Worm (Caenorhabditis elegans) whole organism, young adult: ENCODE measurements around the gene gst-1.

Source experiments
- B0019.2 ChIP-seq: fragments of 200-800 bp; sonication (Bioruptor generic); conservative IDR thresholded peaks from 2 replicates; pipeline ENCODE4 v1.3.6; 2022; ENCODE audit warnings: missing genetic modification reagents, missing genetic modification characterization, missing compliant biosample characterization
- B0035.1 ChIP-seq: sonication (generic microtip); optimal IDR thresholded peaks from 2 replicates; lab custom pipeline; 2016; ENCODE audit warnings: missing genetic modification characterization, mild to moderate bottlenecking, missing compliant biosample characterization, missing genotype, missing genetic modification reagents
- C17E4.6 ChIP-seq: fragments of 200-800 bp; sonication (Bioruptor generic); IDR thresholded peaks from 2 replicates; pipeline ENCODE4 v1.3.6; 2022; ENCODE audit warnings: missing genetic modification reagents, missing genetic modification characterization, missing compliant biosample characterization
- F22D6.2 ChIP-seq: sonication (generic microtip); optimal IDR thresholded peaks from 2 replicates; lab custom pipeline; 2016; ENCODE audit warnings: mild to moderate bottlenecking, missing genetic modification characterization, missing compliant biosample characterization
- F23B12.7 ChIP-seq: sonication (generic microtip); optimal IDR thresholded peaks from 2 replicates; lab custom pipeline; 2017; ENCODE audit warnings: missing genetic modification characterization, mild to moderate bottlenecking, missing compliant biosample characterization, antibody characterized with exemption, moderate library complexity; ENCODE audit not compliant: insufficient read depth
- F57A8.1 ChIP-seq: fragments of 200-800 bp; sonication (Bioruptor generic); optimal IDR thresholded peaks from 2 replicates; lab custom pipeline; 2018; ENCODE audit warnings: mild to moderate bottlenecking, missing genetic modification characterization, moderate library complexity, missing compliant biosample characterization
- T26A5.8 ChIP-seq: sonication (generic microtip); optimal IDR thresholded peaks from 2 replicates; lab custom pipeline; 2016; ENCODE audit warnings: missing genetic modification characterization, missing compliant biosample characterization
- Y53G8AR.9 ChIP-seq: fragments of 200-800 bp; sonication (Bioruptor generic); conservative IDR thresholded peaks from 2 replicates; pipeline ENCODE4 v1.3.6; 2022; ENCODE audit warnings: missing genetic modification reagents, missing genetic modification characterization, missing compliant biosample characterization
- Y95B8A.8 ChIP-seq: fragments of 200-800 bp; sonication (Bioruptor generic); IDR thresholded peaks from 2 replicates; pipeline ENCODE4 v1.3.6; 2022; ENCODE audit warnings: missing genetic modification reagents, missing genetic modification characterization, missing compliant biosample characterization
- ama-1 ChIP-seq, 3 experiments: fragments of 150-350 bp in 1 of 3; sonication (generic microtip) in 2 of 3; optimal IDR thresholded peaks; 2 replicates each; lab custom pipeline; 2014 to 2018; ENCODE audit warnings: missing biosample characterization in 2 of 3, missing genetic modification characterization in 2 of 3, missing genetic modification reagents in 2 of 3
- cebp-1 ChIP-seq, 2 experiments: fragments of 200-800 bp in 1 of 2; sonication (Bioruptor generic) in 1 of 2; sonication (generic microtip) in 1 of 2; IDR thresholded peaks in 1 of 2; optimal IDR thresholded peaks in 1 of 2; 2 replicates each; pipeline versions ENCODE4 v1.3.6 to Lab custom; 2017 to 2022; ENCODE audit warnings: missing compliant biosample characterization in 2 of 2, missing genetic modification characterization in 2 of 2, mild to moderate bottlenecking in 1 of 2, missing genetic modification reagents in 1 of 2, moderate library complexity in 1 of 2
- ceh-100 ChIP-seq: fragments of 200-800 bp; sonication (Bioruptor generic); IDR thresholded peaks from 2 replicates; pipeline ENCODE4 v1.3.6; 2022; ENCODE audit warnings: missing genetic modification reagents, missing genetic modification characterization, missing compliant biosample characterization
- ceh-40 ChIP-seq: fragments of 200-800 bp; sonication (Bioruptor generic); IDR thresholded peaks from 2 replicates; pipeline ENCODE4 v1.3.6; 2022; ENCODE audit warnings: missing genetic modification characterization, missing compliant biosample characterization
- ceh-91 ChIP-seq: fragments of 200-800 bp; sonication (Bioruptor generic); IDR thresholded peaks from 2 replicates; pipeline ENCODE4 v1.3.6; 2022; ENCODE audit warnings: missing genetic modification reagents, missing genetic modification characterization, missing compliant biosample characterization
- efl-1 ChIP-seq: fragments of 150-350 bp; optimal IDR thresholded peaks from 2 replicates; lab custom pipeline; 2014; ENCODE audit warnings: missing biosample characterization, missing genetic modification reagents, missing genetic modification characterization
- ets-4 ChIP-seq: fragments of 200-800 bp; sonication (Bioruptor generic); optimal IDR thresholded peaks from 2 replicates; lab custom pipeline; 2018; ENCODE audit warnings: mild to moderate bottlenecking, missing genetic modification characterization, missing compliant biosample characterization
- him-1 ChIP-seq: sonication (generic microtip); optimal IDR thresholded peaks from 2 replicates; lab custom pipeline; 2016; ENCODE audit warnings: missing genotype, missing genetic modification reagents, missing genetic modification characterization, missing compliant biosample characterization
- hlh-26 ChIP-seq: fragments of 200-800 bp; sonication (Bioruptor generic); conservative IDR thresholded peaks from 2 replicates; pipeline ENCODE4 v1.3.6; 2022; ENCODE audit warnings: missing genetic modification reagents, missing genetic modification characterization, missing compliant biosample characterization
- hmg-1.2 ChIP-seq: fragments of 200-800 bp; sonication (Bioruptor generic); IDR thresholded peaks from 2 replicates; pipeline ENCODE4 v1.3.6; 2022; ENCODE audit warnings: missing genetic modification reagents, missing genetic modification characterization, missing compliant biosample characterization
- hmg-20 ChIP-seq: fragments of 200-800 bp; sonication (Bioruptor generic); IDR thresholded peaks from 2 replicates; pipeline ENCODE4 v1.3.6; 2022; ENCODE audit warnings: missing genetic modification reagents, missing genetic modification characterization, missing compliant biosample characterization
- hrde-1 ChIP-seq: sonication (generic microtip); optimal IDR thresholded peaks from 2 replicates; lab custom pipeline; 2016; ENCODE audit warnings: missing genetic modification characterization, mild to moderate bottlenecking, missing compliant biosample characterization, moderate library complexity, missing genotype, missing genetic modification reagents, borderline replicate concordance
- hsf-1 ChIP-seq: fragments of 200-800 bp; sonication (Bioruptor generic); IDR thresholded peaks from 2 replicates; pipeline ENCODE4 v1.3.6; 2022; ENCODE audit warnings: missing genetic modification reagents, missing genetic modification characterization, missing compliant biosample characterization
- lin-26 ChIP-seq: fragments of 200-800 bp; sonication (Bioruptor generic); IDR thresholded peaks from 2 replicates; pipeline ENCODE4 v1.3.6; 2022; ENCODE audit warnings: missing genetic modification reagents, missing genetic modification characterization, missing compliant biosample characterization
- lin-40 ChIP-seq: sonication (generic microtip); optimal IDR thresholded peaks from 2 replicates; lab custom pipeline; 2016; ENCODE audit warnings: missing genetic modification characterization, mild to moderate bottlenecking, missing compliant biosample characterization, missing genotype, missing genetic modification reagents
- lsl-1 ChIP-seq: fragments of 200-800 bp; sonication (Bioruptor generic); optimal IDR thresholded peaks from 2 replicates; lab custom pipeline; 2018; ENCODE audit warnings: mild to moderate bottlenecking, missing genetic modification characterization, moderate library complexity, missing compliant biosample characterization
- lsy-27 ChIP-seq: sonication (generic microtip); optimal IDR thresholded peaks from 2 replicates; lab custom pipeline; 2017; ENCODE audit warnings: missing genetic modification characterization, mild to moderate bottlenecking, missing compliant biosample characterization, antibody characterized with exemption, missing genotype, borderline replicate concordance; ENCODE audit not compliant: insufficient read depth
- madf-10 ChIP-seq: sonication (generic microtip); optimal IDR thresholded peaks from 2 replicates; lab custom pipeline; 2016; ENCODE audit warnings: mild to moderate bottlenecking, missing genetic modification characterization, missing compliant biosample characterization
- madf-8 ChIP-seq: fragments of 200-800 bp; sonication (Bioruptor generic); conservative IDR thresholded peaks from 2 replicates; pipeline ENCODE4 v1.3.6; 2022; ENCODE audit warnings: missing genetic modification reagents, missing genetic modification characterization, missing compliant biosample characterization
- mes-4 ChIP-seq: sonication (generic microtip); optimal IDR thresholded peaks from 2 replicates; lab custom pipeline; 2016; ENCODE audit warnings: missing genotype, missing genetic modification characterization, missing compliant biosample characterization
- mxl-1 ChIP-seq: sonication (generic microtip); optimal IDR thresholded peaks from 2 replicates; lab custom pipeline; 2016; ENCODE audit warnings: missing genetic modification characterization, missing compliant biosample characterization
- nfya-1 ChIP-seq: sonication (generic microtip); optimal IDR thresholded peaks from 2 replicates; lab custom pipeline; 2017; ENCODE audit warnings: antibody characterized with exemption, missing compliant biosample characterization, missing genetic modification characterization, borderline replicate concordance; ENCODE audit not compliant: insufficient read depth
- nhr-179 ChIP-seq: sonication (generic microtip); optimal IDR thresholded peaks from 2 replicates; lab custom pipeline; 2016; ENCODE audit warnings: mild to moderate bottlenecking, missing genetic modification characterization, missing compliant biosample characterization
- nhr-90 ChIP-seq: sonication (generic microtip); optimal IDR thresholded peaks from 2 replicates; lab custom pipeline; 2016; ENCODE audit warnings: missing genotype, mild to moderate bottlenecking, missing genetic modification characterization, missing compliant biosample characterization
- repo-1 ChIP-seq: sonication (generic microtip); optimal IDR thresholded peaks from 2 replicates; lab custom pipeline; 2017; ENCODE audit warnings: mild to moderate bottlenecking, missing genetic modification characterization, missing compliant biosample characterization
- snpc-1.3 ChIP-seq: sonication (generic microtip); optimal IDR thresholded peaks from 2 replicates; lab custom pipeline; 2017; ENCODE audit warnings: missing genetic modification characterization, mild to moderate bottlenecking, missing compliant biosample characterization, antibody characterized with exemption, moderate library complexity, missing genotype, missing genetic modification reagents; ENCODE audit not compliant: insufficient read depth
- snpc-3.4 ChIP-seq: sonication (generic microtip); optimal IDR thresholded peaks from 2 replicates; lab custom pipeline; 2017; ENCODE audit warnings: missing genetic modification characterization, mild to moderate bottlenecking, missing compliant biosample characterization, antibody characterized with exemption, moderate library complexity, missing genotype, missing genetic modification reagents
- somi-1 ChIP-seq: fragments of 200-800 bp; sonication (Bioruptor generic); optimal IDR thresholded peaks from 2 replicates; lab custom pipeline; 2018; ENCODE audit warnings: mild to moderate bottlenecking, missing genetic modification characterization, missing compliant biosample characterization
- unc-130 ChIP-seq: sonication (generic microtip); optimal IDR thresholded peaks from 2 replicates; lab custom pipeline; 2016; ENCODE audit warnings: missing genetic modification reagents, missing genetic modification characterization, missing compliant biosample characterization
- ztf-18 ChIP-seq: sonication (generic microtip); optimal IDR thresholded peaks from 2 replicates; lab custom pipeline; 2016; ENCODE audit warnings: missing genotype, mild to moderate bottlenecking, missing genetic modification characterization, missing compliant biosample characterization
- ztf-22 ChIP-seq: fragments of 200-800 bp; sonication (Bioruptor generic); optimal IDR thresholded peaks from 2 replicates; lab custom pipeline; 2018; ENCODE audit warnings: mild to moderate bottlenecking, missing genetic modification characterization, moderate library complexity, missing compliant biosample characterization
- ztf-25 ChIP-seq: fragments of 200-800 bp; sonication (Bioruptor generic); IDR thresholded peaks from 2 replicates; pipeline ENCODE4 v1.3.6; 2022; ENCODE audit warnings: missing genetic modification reagents, missing genetic modification characterization, missing compliant biosample characterization
- ztf-26 ChIP-seq: sonication (generic microtip); optimal IDR thresholded peaks from 2 replicates; lab custom pipeline; 2017; ENCODE audit warnings: missing genetic modification characterization, missing compliant biosample characterization

The gst-1 gene

ce11 chrIII:9054414-9055147, 4.5 kb upstream of the gst-1 start, which contains the start of gene cls-2 (continued):
- TF ChIP-seq lin-26 (GFP tag; lab: Robert Waterston, UW) (no peak), madf-8 (peak; percentile 39), mxl-1 (tag; lab: Kevin White, UChicago) (no peak), lsl-1 (peak; percentile 50), snpc-3.4 (peak; percentile 41), nhr-179 (tag; lab: Kevin White, UChicago) (no peak), F23B12.7 (tag; lab: Kevin White, UChicago) (peak; percentile 67), snpc-1.3 (peak; percentile 43), nfya-1 (tag; lab: Kevin White, UChicago) (no peak), hsf-1 (GFP tag; lab: Robert Waterston, UW) (peak; percentile 55; the same call in 1 of the 2 replicates), ceh-91 (GFP tag; lab: Robert Waterston, UW) (peak; percentile 41; the same call in 1 of the 2 replicates), ama-1 (optimal IDR thresholded peaks at IDR 0.05; lab: Kevin White, UChicago) (peak; percentile 39), ama-1 (GFP tag; optimal IDR thresholded peaks at IDR 0.05; lab: Kevin White, UChicago) (peak in 1 of 2 experiments; percentile 21), him-1 (tag; lab: Kevin White, UChicago) (no peak), Y53G8AR.9 (0 out of 2 replicates have a peak, but pooled peaks have one; percentile 45), B0019.2 (GFP tag; lab: Robert Waterston, UW) (no peak), C17E4.6 (no peak), lsy-27 (tag; lab: Kevin White, UChicago) (no peak), hrde-1 (tag; lab: Kevin White, UChicago) (no peak)
- TF ChIP-seq, all 124 proteins: peak for 19

- no peak for TF ChIP-seq ets-4 (GFP tag; lab: Kevin White, UChicago)
- TF ChIP-seq hmg-20 (GFP tag; lab: Robert Waterston, UW) = no peak
- TF ChIP-seq somi-1 (GFP tag; lab: Kevin White, UChicago) = no peak
- TF ChIP-seq nhr-179 (tag; lab: Kevin White, UChicago) = no peak
- TF ChIP-seq nhr-90 (tag; lab: Kevin White, UChicago) = peak; percentile 25
- TF ChIP-seq cebp-1 (GFP tag; IDR thresholded peaks at IDR 0.05; lab: Robert Waterston, UW) = no peak
- TF ChIP-seq cebp-1 (tag; optimal IDR thresholded peaks at IDR 0.05; lab: Kevin White, UChicago) = peak; percentile 54
- TF ChIP-seq Y95B8A.8 (GFP tag; lab: Robert Waterston, UW) = peak; percentile 58; the same call in 1 of the 2 replicates
- TF ChIP-seq efl-1 = no peak
- TF ChIP-seq ama-1 (optimal IDR thresholded peaks at IDR 0.05; lab: Kevin White, UChicago) = no peak
- peak in 1 of 2 experiments; percentile 56 for TF ChIP-seq ama-1 (GFP tag; optimal IDR thresholded peaks at IDR 0.05; lab: Kevin White, UChicago)
- TF ChIP-seq hrde-1 (tag; lab: Kevin White, UChicago) = peak; percentile 78
- no peak for TF ChIP-seq T26A5.8 (tag; lab: Kevin White, UChicago)
- no peak for TF ChIP-seq lsl-1
- peak; percentile 80 for TF ChIP-seq repo-1 (tag; lab: Kevin White, UChicago)
- TF ChIP-seq mes-4 = peak; percentile 4
- TF ChIP-seq ceh-40 = no peak
- TF ChIP-seq madf-10 = peak; percentile 57
- no peak for TF ChIP-seq ztf-25
- TF ChIP-seq unc-130 (GFP tag; lab: Kevin White, UChicago) = peak; percentile 4
- peak; percentile 26 for TF ChIP-seq B0035.1 (tag; lab: Kevin White, UChicago)
- TF ChIP-seq B0019.2 (GFP tag; lab: Robert Waterston, UW) = no peak
- TF ChIP-seq ceh-100 (GFP tag; lab: Robert Waterston, UW) = peak; percentile 15; the same call in 1 of the 2 replicates
- peak; percentile 45 for TF ChIP-seq ztf-22 (GFP tag; lab: Kevin White, UChicago)
- no peak for TF ChIP-seq F57A8.1 (GFP tag; lab: Kevin White, UChicago)
- TF ChIP-seq hlh-26 = no peak
- TF ChIP-seq ztf-18 (tag; lab: Kevin White, UChicago) = peak; percentile 3
- no peak for TF ChIP-seq lin-40 (tag; lab: Kevin White, UChicago)
- TF ChIP-seq lin-26 (GFP tag; lab: Robert Waterston, UW) = 0 out of 2 replicates have a peak, but pooled peaks have one; percentile 23
- TF ChIP-seq F23B12.7 (tag; lab: Kevin White, UChicago) = no peak
- TF ChIP-seq C17E4.6 = no peak
- TF ChIP-seq F22D6.2 (tag; lab: Kevin White, UChicago) = no peak
- TF ChIP-seq ztf-26 = no peak
- no peak for TF ChIP-seq mxl-1 (tag; lab: Kevin White, UChicago)
- TF ChIP-seq hmg-1.2 (GFP tag; lab: Robert Waterston, UW) = peak; percentile 22; the same call in 1 of the 2 replicates
Measured at ce11 chrIII:9060267-9060666, 1.1 kb downstream of the gst-1 start.
